Fruit fly (Drosophila melanogaster): ENCODE data around the gene ringer.

Gene ringer

DNA sequence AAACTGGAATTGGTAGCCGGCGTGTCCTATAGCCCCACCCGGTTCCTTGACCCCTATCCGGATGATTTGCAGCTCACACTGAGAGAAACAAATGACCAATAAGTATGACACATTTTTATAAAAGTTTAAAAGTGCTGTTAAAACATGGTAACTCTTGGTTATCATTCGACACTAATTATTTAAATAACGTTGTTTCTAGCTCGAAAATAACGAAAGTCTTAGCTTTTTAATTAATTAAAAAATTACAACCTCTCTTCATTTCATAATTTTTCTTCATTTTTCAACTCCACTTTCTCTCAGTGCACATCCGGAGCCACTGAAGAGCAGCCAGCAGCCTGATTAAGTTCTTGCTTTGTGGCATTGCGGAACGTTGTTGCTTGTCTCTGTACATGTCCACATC lies 5.0 kb upstream of the ringer start (continued):
- TF ChIP-seq CG1529 (GFP tag; optimal IDR thresholded peaks at IDR 0.05) (no peak), CG12391 (tag; optimal IDR thresholded peaks at IDR 0.05) (peak; percentile 1), sens (GFP tag) (peak; percentile 75), CG15269 (tag; optimal IDR thresholded peaks at IDR 0.05) (no peak), Med (GFP tag) (peak; percentile 44), gcm (GFP tag; optimal IDR thresholded peaks at IDR 0.05) (no peak), Sox100B (GFP tag; optimal IDR thresholded peaks at IDR 0.05) (peak; percentile 6), CG10979 (tag; optimal IDR thresholded peaks at IDR 0.05) (peak; percentile 16), grau (tag; optimal IDR thresholded peaks at IDR 0.05) (peak; percentile 5), CG6689 (GFP tag; IDR thresholded peaks at IDR 0.05) (no peak), Hsf (GFP tag; optimal IDR thresholded peaks at IDR 0.05) (peak; percentile 6), bigmax (GFP tag; optimal IDR thresholded peaks at IDR 0.05) (no peak), Drgx (GFP tag; IDR thresholded peaks at IDR 0.05) (peak; percentile 63), pros (GFP tag; optimal IDR thresholded peaks at IDR 0.05) (no peak)

DNA sequence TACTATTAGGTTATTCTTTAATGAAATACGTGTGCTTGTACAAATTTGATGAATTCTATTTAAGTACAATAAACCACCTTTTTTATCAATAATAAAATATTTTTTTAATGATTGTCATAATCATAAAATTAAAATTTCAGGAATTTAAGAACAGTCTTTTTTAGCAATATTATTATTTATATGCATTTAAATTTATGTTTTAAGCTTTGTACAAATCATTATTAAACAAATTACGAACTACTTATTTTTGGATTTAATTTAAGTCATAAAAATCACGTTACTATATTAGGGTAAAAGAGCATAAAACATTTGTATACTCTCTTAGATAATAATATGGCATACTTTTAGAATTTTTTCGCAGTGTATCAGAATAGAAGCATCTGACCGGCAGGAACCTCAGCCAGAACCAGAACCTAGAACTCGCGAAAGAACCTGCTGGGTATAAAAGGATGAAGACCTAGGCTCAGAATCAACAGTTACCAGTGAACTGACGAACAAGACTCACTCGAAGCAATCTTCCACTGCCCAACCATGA lies 3.0 kb upstream of the ringer start, which contains the start of gene Cpr72Ea:
Gene Cpr72Ea, plus strand, starts transcription at position 485 of the 535 bp plus-strand sequence.
- TF ChIP-seq CG14050 (GFP tag; IDR thresholded peaks at IDR 0.05) (no peak), CG34376 (GFP tag; optimal IDR thresholded peaks at IDR 0.05) (no peak), fd102C (GFP tag; optimal IDR thresholded peaks at IDR 0.05) (no peak), gce (GFP tag; IDR thresholded peaks at IDR 0.05) (no peak), Jarid2 (GFP tag; optimal IDR thresholded peaks at IDR 0.05) (no peak), CG2120 (GFP tag; optimal IDR thresholded peaks at IDR 0.05) (no peak), Poxn (GFP tag; IDR thresholded peaks at IDR 0.05) (no peak), sens (GFP tag) (no peak), ase (GFP tag; IDR thresholded peaks at IDR 0.05) (no peak), CG12769 (tag; optimal IDR thresholded peaks at IDR 0.05) (no peak), CG2889 (GFP tag; IDR thresholded peaks at IDR 0.05) (no peak)

dm6 chr3L:16361200-16361815 lies 2.1 kb upstream of the ringer start:
- TF ChIP-seq abd-A (tag; optimal IDR thresholded peaks at IDR 0.05) (no peak), CG18764 (GFP tag; optimal IDR thresholded peaks at IDR 0.05) (no peak), ranshi (GFP tag; IDR thresholded peaks at IDR 0.05) (no peak), bsh (GFP tag; optimal IDR thresholded peaks at IDR 0.05) (peak in 1 of 2 experiments; percentile 89), aop (GFP tag; IDR thresholded peaks at IDR 0.05) (no peak), gsb (GFP tag; IDR thresholded peaks at IDR 0.05) (no peak), Dbx (GFP tag; IDR thresholded peaks at IDR 0.05) (0 out of 3 replicates have a peak, but pooled peaks have one; percentile 12), Bgb (GFP tag; IDR thresholded peaks at IDR 0.05; ENCODE audit: partially characterized antibody) (no peak), CG3847 (GFP tag; IDR thresholded peaks at IDR 0.05) (peak; percentile 7; the same call in 1 of the 2 replicates), emc (GFP tag; optimal IDR thresholded peaks at IDR 0.05) (no peak), CG9932 (GFP tag; IDR thresholded peaks at IDR 0.05) (0 out of 2 replicates have a peak, but pooled peaks have one; percentile 12), hb (GFP tag; IDR thresholded peaks at IDR 0.05; ENCODE audit: partially characterized antibody) (0 out of 3 replicates have a peak, but pooled peaks have one; percentile 28), Sry-δ (GFP tag; optimal IDR thresholded peaks at IDR 0.05) (no peak), Awh (GFP tag; IDR thresholded peaks at IDR 0.05) (no peak), Med (GFP tag) (peak; percentile 57), CG8478 (optimal IDR thresholded peaks at IDR 0.05) (peak; percentile 45), Drgx (GFP tag; IDR thresholded peaks at IDR 0.05) (peak; percentile 21; the same call in 1 of the 2 replicates), Aef1 (GFP tag; IDR thresholded peaks at IDR 0.05) (no peak), CG31365 (tag; optimal IDR thresholded peaks at IDR 0.05) (no peak), toy (GFP tag; IDR thresholded peaks at IDR 0.05) (no peak), Dfd (GFP tag; optimal IDR thresholded peaks at IDR 0.05) (no peak), nom (GFP tag; optimal IDR thresholded peaks at IDR 0.05) (peak; percentile 94)

Data from whole organism, embryonic.